Worm (Caenorhabditis elegans) whole organism, young adult: ENCODE results near the gene chil-6.

Experiments used
- Y56A3A.18 ChIP-seq: fragments of 200-800 bp; sonication (Bioruptor generic); IDR thresholded peaks from 2 replicates; pipeline ENCODE4 v1.3.6; 2022; ENCODE audit warnings: missing genetic modification reagents, missing genetic modification characterization, missing compliant biosample characterization
- dpl-1 ChIP-seq: fragments of 150-350 bp; optimal IDR thresholded peaks from 2 replicates; lab custom pipeline; 2014; ENCODE audit warnings: missing biosample characterization, missing genetic modification reagents, missing genetic modification characterization
- ekl-4 ChIP-seq: fragments of 200-800 bp; sonication (Bioruptor generic); IDR thresholded peaks from 2 replicates; pipeline ENCODE4 v1.3.6; 2022; ENCODE audit warnings: missing genetic modification reagents, missing genetic modification characterization, missing compliant biosample characterization
- lin-35 ChIP-seq, 3 experiments: fragments of 150-350 bp in 2 of 3; sonication (generic microtip) in 1 of 3; optimal IDR thresholded peaks; 2 replicates each; lab custom pipeline; 2014 to 2018; ENCODE audit warnings: missing biosample characterization in 3 of 3, missing genetic modification characterization in 3 of 3, missing genetic modification reagents in 3 of 3
- madf-3 ChIP-seq: fragments of 200-800 bp; sonication (Bioruptor generic); IDR thresholded peaks from 2 replicates; pipeline ENCODE4 v1.3.6; 2022; ENCODE audit warnings: missing genetic modification reagents, missing genetic modification characterization, missing compliant biosample characterization
- nhr-120 ChIP-seq: fragments of 200-800 bp; sonication (Bioruptor generic); IDR thresholded peaks from 2 replicates; pipeline ENCODE4 v1.3.6; 2022; ENCODE audit warnings: missing genetic modification characterization, missing compliant biosample characterization
- unc-130 ChIP-seq: sonication (generic microtip); optimal IDR thresholded peaks from 2 replicates; lab custom pipeline; 2016; ENCODE audit warnings: missing genetic modification reagents, missing genetic modification characterization, missing compliant biosample characterization
- ztf-28 ChIP-seq: fragments of 200-800 bp; sonication (Bioruptor generic); IDR thresholded peaks from 2 replicates; pipeline ENCODE4 v1.3.6; 2022; ENCODE audit warnings: missing genetic modification reagents, missing genetic modification characterization, missing compliant biosample characterization

DNA sequence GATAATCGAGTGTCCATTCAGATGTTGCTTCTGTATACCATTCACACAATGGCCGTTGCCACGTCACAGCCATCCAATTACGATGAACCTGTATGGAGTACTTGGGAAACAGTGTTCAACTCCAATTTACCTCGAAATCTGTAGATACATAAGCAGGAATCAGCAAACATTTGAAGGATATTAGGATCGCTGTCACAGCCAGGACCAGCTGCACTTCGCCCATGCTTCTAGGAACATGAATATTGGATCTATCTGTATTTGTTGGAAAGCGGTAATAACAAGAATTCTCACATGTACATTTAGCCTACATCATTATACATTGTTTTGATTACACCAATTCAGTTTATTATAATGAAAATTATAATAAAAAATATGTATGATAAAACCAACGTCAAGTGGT is 28.5 kb upstream of the chil-6 start, which contains the start of gene algn-8:
- TF ChIP-seq madf-3 (0 out of 2 replicates have a peak, but pooled peaks have one; percentile 12), dpl-1 (GFP tag; lab: Kevin White, UChicago) (no peak), ekl-4 (GFP tag; lab: Robert Waterston, UW) (0 out of 2 replicates have a peak, but pooled peaks have one; percentile 24), lin-35 (GFP tag; optimal IDR thresholded peaks at IDR 0.05; lab: Kevin White, UChicago) (no peak), nhr-120 (GFP tag; lab: Robert Waterston, UW) (no peak), Y56A3A.18 (GFP tag; lab: Robert Waterston, UW) (0 out of 2 replicates have a peak, but pooled peaks have one; percentile 33), unc-130 (peak; percentile 55), ztf-28 (GFP tag; lab: Robert Waterston, UW) (no peak)
